Worm (Caenorhabditis elegans) whole organism, young adult: Measurements from ENCODE around the gene C26B9.1.
A peak's percentile ranks its signal among the peaks of the same experiment; 100 is the strongest.

Experiments used
- B0019.2 ChIP-seq: fragments of 200-800 bp; sonication (Bioruptor generic); conservative IDR thresholded peaks from 2 replicates; pipeline ENCODE4 v1.3.6; 2022; ENCODE audit warnings: missing genetic modification reagents, missing genetic modification characterization, missing compliant biosample characterization
- B0261.1 ChIP-seq: sonication (generic microtip); optimal IDR thresholded peaks from 2 replicates; lab custom pipeline; 2016; ENCODE audit warnings: mild to moderate bottlenecking, missing genetic modification characterization, moderate library complexity, missing compliant biosample characterization
- B0336.3 ChIP-seq: fragments of 200-800 bp; sonication (Bioruptor generic); IDR thresholded peaks from 2 replicates; pipeline ENCODE4 v1.3.6; 2022; ENCODE audit warnings: missing genetic modification characterization, missing compliant biosample characterization
- F23B12.7 ChIP-seq: sonication (generic microtip); optimal IDR thresholded peaks from 2 replicates; lab custom pipeline; 2017; ENCODE audit warnings: missing genetic modification characterization, mild to moderate bottlenecking, missing compliant biosample characterization, antibody characterized with exemption, moderate library complexity; ENCODE audit not compliant: insufficient read depth
- F37B4.10 ChIP-seq: fragments of 200-800 bp; sonication (Bioruptor generic); IDR thresholded peaks from 2 replicates; pipeline ENCODE4 v1.3.6; 2022; ENCODE audit warnings: missing genetic modification characterization, missing compliant biosample characterization
- F57A8.1 ChIP-seq: fragments of 200-800 bp; sonication (Bioruptor generic); optimal IDR thresholded peaks from 2 replicates; lab custom pipeline; 2018; ENCODE audit warnings: mild to moderate bottlenecking, missing genetic modification characterization, moderate library complexity, missing compliant biosample characterization
- K12H6.12 ChIP-seq: fragments of 200-800 bp; sonication (Bioruptor generic); optimal IDR thresholded peaks from 2 replicates; lab custom pipeline; 2018; ENCODE audit warnings: mild to moderate bottlenecking, missing genetic modification characterization, missing compliant biosample characterization
- T26A5.8 ChIP-seq: sonication (generic microtip); optimal IDR thresholded peaks from 2 replicates; lab custom pipeline; 2016; ENCODE audit warnings: missing genetic modification characterization, missing compliant biosample characterization
- Y53G8AR.9 ChIP-seq: fragments of 200-800 bp; sonication (Bioruptor generic); conservative IDR thresholded peaks from 2 replicates; pipeline ENCODE4 v1.3.6; 2022; ENCODE audit warnings: missing genetic modification reagents, missing genetic modification characterization, missing compliant biosample characterization
- Y56A3A.18 ChIP-seq: fragments of 200-800 bp; sonication (Bioruptor generic); IDR thresholded peaks from 2 replicates; pipeline ENCODE4 v1.3.6; 2022; ENCODE audit warnings: missing genetic modification reagents, missing genetic modification characterization, missing compliant biosample characterization
- akir-1 ChIP-seq: fragments of 200-800 bp; sonication (Bioruptor generic); optimal IDR thresholded peaks from 2 replicates; lab custom pipeline; 2018; ENCODE audit warnings: mild to moderate bottlenecking, missing genetic modification characterization, moderate library complexity, missing compliant biosample characterization
- ama-1 ChIP-seq, 3 experiments: fragments of 150-350 bp in 1 of 3; sonication (generic microtip) in 2 of 3; optimal IDR thresholded peaks; 2 replicates each; lab custom pipeline; 2014 to 2018; ENCODE audit warnings: missing biosample characterization in 2 of 3, missing genetic modification characterization in 2 of 3, missing genetic modification reagents in 2 of 3
- athp-1 ChIP-seq: sonication (generic microtip); optimal IDR thresholded peaks from 2 replicates; lab custom pipeline; 2017; ENCODE audit warnings: mild to moderate bottlenecking, missing genetic modification characterization, missing compliant biosample characterization
- attf-3 ChIP-seq: fragments of 200-800 bp; sonication (Bioruptor generic); conservative IDR thresholded peaks from 2 replicates; pipeline ENCODE4 v1.3.6; 2022; ENCODE audit warnings: missing genetic modification reagents, missing genetic modification characterization, missing compliant biosample characterization
- bed-1 ChIP-seq: fragments of 200-800 bp; sonication (Bioruptor generic); IDR thresholded peaks from 2 replicates; pipeline ENCODE4 v1.3.6; 2022; ENCODE audit warnings: missing genetic modification reagents, missing genetic modification characterization, missing compliant biosample characterization
- cebp-1 ChIP-seq, 2 experiments: fragments of 200-800 bp in 1 of 2; sonication (Bioruptor generic) in 1 of 2; sonication (generic microtip) in 1 of 2; IDR thresholded peaks in 1 of 2; optimal IDR thresholded peaks in 1 of 2; 2 replicates each; pipeline versions ENCODE4 v1.3.6 to Lab custom; 2017 to 2022; ENCODE audit warnings: missing compliant biosample characterization in 2 of 2, missing genetic modification characterization in 2 of 2, mild to moderate bottlenecking in 1 of 2, missing genetic modification reagents in 1 of 2, moderate library complexity in 1 of 2
- cebp-2 ChIP-seq: fragments of 200-800 bp; sonication (Bioruptor generic); IDR thresholded peaks from 2 replicates; pipeline ENCODE4 v1.3.6; 2022; ENCODE audit warnings: missing genetic modification characterization, missing compliant biosample characterization
- ceh-58 ChIP-seq: fragments of 200-800 bp; sonication (Bioruptor generic); IDR thresholded peaks from 2 replicates; pipeline ENCODE4 v1.3.6; 2022; ENCODE audit warnings: missing genetic modification characterization, missing compliant biosample characterization
- ceh-79 ChIP-seq: sonication (generic microtip); optimal IDR thresholded peaks from 2 replicates; lab custom pipeline; 2017; ENCODE audit warnings: mild to moderate bottlenecking, missing genetic modification characterization, missing compliant biosample characterization
- ceh-91 ChIP-seq: fragments of 200-800 bp; sonication (Bioruptor generic); IDR thresholded peaks from 2 replicates; pipeline ENCODE4 v1.3.6; 2022; ENCODE audit warnings: missing genetic modification reagents, missing genetic modification characterization, missing compliant biosample characterization
- dox-1 ChIP-seq: fragments of 200-800 bp; sonication (Bioruptor generic); IDR thresholded peaks from 2 replicates; pipeline ENCODE4 v1.3.6; 2022; ENCODE audit warnings: missing genetic modification reagents, missing genetic modification characterization, missing compliant biosample characterization
- egl-18 ChIP-seq: fragments of 200-800 bp; sonication (Bioruptor generic); IDR thresholded peaks from 2 replicates; pipeline ENCODE4 v1.3.6; 2022; ENCODE audit warnings: missing genetic modification reagents, missing genetic modification characterization, missing compliant biosample characterization
- ekl-4 ChIP-seq: fragments of 200-800 bp; sonication (Bioruptor generic); IDR thresholded peaks from 2 replicates; pipeline ENCODE4 v1.3.6; 2022; ENCODE audit warnings: missing genetic modification reagents, missing genetic modification characterization, missing compliant biosample characterization
- gei-17 ChIP-seq: fragments of 200-800 bp; sonication (Bioruptor generic); optimal IDR thresholded peaks from 2 replicates; lab custom pipeline; 2018; ENCODE audit warnings: mild to moderate bottlenecking, missing genetic modification characterization, missing compliant biosample characterization
- hlh-12 ChIP-seq: sonication (generic microtip); optimal IDR thresholded peaks from 2 replicates; lab custom pipeline; 2016; ENCODE audit warnings: missing genetic modification characterization, missing compliant biosample characterization
- hmg-1.2 ChIP-seq: fragments of 200-800 bp; sonication (Bioruptor generic); IDR thresholded peaks from 2 replicates; pipeline ENCODE4 v1.3.6; 2022; ENCODE audit warnings: missing genetic modification reagents, missing genetic modification characterization, missing compliant biosample characterization
- hmg-20 ChIP-seq: fragments of 200-800 bp; sonication (Bioruptor generic); IDR thresholded peaks from 2 replicates; pipeline ENCODE4 v1.3.6; 2022; ENCODE audit warnings: missing genetic modification reagents, missing genetic modification characterization, missing compliant biosample characterization
- hrde-1 ChIP-seq: sonication (generic microtip); optimal IDR thresholded peaks from 2 replicates; lab custom pipeline; 2016; ENCODE audit warnings: missing genetic modification characterization, mild to moderate bottlenecking, missing compliant biosample characterization, moderate library complexity, missing genotype, missing genetic modification reagents, borderline replicate concordance
- let-526 ChIP-seq: fragments of 200-800 bp; sonication (Bioruptor generic); IDR thresholded peaks from 2 replicates; pipeline ENCODE4 v1.3.6; 2022; ENCODE audit warnings: missing genetic modification reagents, missing genetic modification characterization, missing compliant biosample characterization
- let-607 ChIP-seq, 2 experiments: fragments of 200-800 bp in 1 of 2; sonication (Bioruptor generic) in 1 of 2; sonication (generic microtip) in 1 of 2; optimal IDR thresholded peaks; 2 replicates each; lab custom pipeline; 2016 to 2018; ENCODE audit warnings: mild to moderate bottlenecking in 2 of 2, missing compliant biosample characterization in 2 of 2, missing genetic modification characterization in 2 of 2, moderate library complexity in 2 of 2, missing genotype in 1 of 2
- lin-35 ChIP-seq, 3 experiments: fragments of 150-350 bp in 2 of 3; sonication (generic microtip) in 1 of 3; optimal IDR thresholded peaks; 2 replicates each; lab custom pipeline; 2014 to 2018; ENCODE audit warnings: missing biosample characterization in 3 of 3, missing genetic modification characterization in 3 of 3, missing genetic modification reagents in 3 of 3
- lsy-27 ChIP-seq: sonication (generic microtip); optimal IDR thresholded peaks from 2 replicates; lab custom pipeline; 2017; ENCODE audit warnings: missing genetic modification characterization, mild to moderate bottlenecking, missing compliant biosample characterization, antibody characterized with exemption, missing genotype, borderline replicate concordance; ENCODE audit not compliant: insufficient read depth
- mcd-1 ChIP-seq: fragments of 200-800 bp; sonication (Bioruptor generic); IDR thresholded peaks from 2 replicates; pipeline ENCODE4 v1.3.6; 2022; ENCODE audit warnings: missing genetic modification reagents, missing genetic modification characterization, missing compliant biosample characterization
- nfya-2 ChIP-seq: fragments of 200-800 bp; sonication (Bioruptor generic); IDR thresholded peaks from 2 replicates; pipeline ENCODE4 v1.3.6; 2022; ENCODE audit warnings: missing genetic modification reagents, missing genetic modification characterization, missing compliant biosample characterization
- nfyb-1 ChIP-seq: fragments of 200-800 bp; sonication (Bioruptor generic); IDR thresholded peaks from 2 replicates; pipeline ENCODE4 v1.3.6; 2022; ENCODE audit warnings: missing genetic modification reagents, missing genetic modification characterization, missing compliant biosample characterization
- nhr-120 ChIP-seq: fragments of 200-800 bp; sonication (Bioruptor generic); IDR thresholded peaks from 2 replicates; pipeline ENCODE4 v1.3.6; 2022; ENCODE audit warnings: missing genetic modification characterization, missing compliant biosample characterization
- nhr-179 ChIP-seq: sonication (generic microtip); optimal IDR thresholded peaks from 2 replicates; lab custom pipeline; 2016; ENCODE audit warnings: mild to moderate bottlenecking, missing genetic modification characterization, missing compliant biosample characterization
- nhr-27 ChIP-seq: fragments of 200-800 bp; sonication (Bioruptor generic); optimal IDR thresholded peaks from 2 replicates; lab custom pipeline; 2018; ENCODE audit warnings: mild to moderate bottlenecking, missing genetic modification characterization, moderate library complexity, missing compliant biosample characterization
- nhr-80 ChIP-seq: sonication (generic microtip); optimal IDR thresholded peaks from 2 replicates; lab custom pipeline; 2016; ENCODE audit warnings: missing genetic modification characterization, missing compliant biosample characterization
- pha-4 ChIP-seq: fragments of 150-350 bp; sonication (generic microtip); optimal IDR thresholded peaks from 2 replicates; lab custom pipeline; 2014; ENCODE audit warnings: missing biosample characterization, missing genetic modification reagents, missing genetic modification characterization
- snpc-1.1 ChIP-seq: sonication (generic microtip); optimal IDR thresholded peaks from 2 replicates; lab custom pipeline; 2017; ENCODE audit warnings: missing genetic modification characterization, mild to moderate bottlenecking, missing compliant biosample characterization, antibody characterized with exemption, moderate library complexity, missing genotype, missing genetic modification reagents; ENCODE audit not compliant: insufficient read depth
- snpc-3.4 ChIP-seq: sonication (generic microtip); optimal IDR thresholded peaks from 2 replicates; lab custom pipeline; 2017; ENCODE audit warnings: missing genetic modification characterization, mild to moderate bottlenecking, missing compliant biosample characterization, antibody characterized with exemption, moderate library complexity, missing genotype, missing genetic modification reagents
- somi-1 ChIP-seq: fragments of 200-800 bp; sonication (Bioruptor generic); optimal IDR thresholded peaks from 2 replicates; lab custom pipeline; 2018; ENCODE audit warnings: mild to moderate bottlenecking, missing genetic modification characterization, missing compliant biosample characterization
- ztf-22 ChIP-seq: fragments of 200-800 bp; sonication (Bioruptor generic); optimal IDR thresholded peaks from 2 replicates; lab custom pipeline; 2018; ENCODE audit warnings: mild to moderate bottlenecking, missing genetic modification characterization, moderate library complexity, missing compliant biosample characterization
- ztf-28 ChIP-seq: fragments of 200-800 bp; sonication (Bioruptor generic); IDR thresholded peaks from 2 replicates; pipeline ENCODE4 v1.3.6; 2022; ENCODE audit warnings: missing genetic modification reagents, missing genetic modification characterization, missing compliant biosample characterization
- ztf-3 ChIP-seq: fragments of 200-800 bp; sonication (Bioruptor generic); optimal IDR thresholded peaks from 2 replicates; lab custom pipeline; 2018; ENCODE audit warnings: mild to moderate bottlenecking, missing genetic modification characterization, missing compliant biosample characterization

Gene C26B9.1

DNA sequence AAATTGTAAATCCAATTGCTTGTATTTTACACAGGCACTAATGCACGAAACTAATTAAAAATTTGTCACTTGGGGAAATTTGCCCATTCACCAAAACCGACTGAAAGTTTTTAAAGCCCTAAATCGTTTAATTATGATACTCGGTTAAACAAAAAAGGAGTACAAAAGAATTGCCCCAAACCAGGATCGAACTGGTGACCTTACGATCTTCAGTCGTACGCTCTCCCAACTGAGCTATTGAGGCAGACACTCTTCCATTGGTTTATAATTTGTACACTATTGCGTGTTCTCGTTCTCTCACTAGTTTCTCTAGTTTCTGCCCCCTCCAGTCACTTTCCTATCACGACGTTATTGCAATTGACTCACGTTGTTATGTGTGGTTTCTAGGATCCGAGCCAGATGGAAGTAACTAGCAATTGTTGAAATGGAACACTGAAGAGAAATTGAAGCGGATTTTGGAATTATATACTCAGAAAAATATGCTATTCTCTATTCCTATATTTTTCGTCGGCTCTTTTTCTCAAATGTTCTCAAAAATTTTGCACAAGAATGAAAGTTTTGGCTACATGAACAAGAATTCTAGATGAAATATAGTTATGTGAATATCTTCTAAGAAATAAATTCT is 25.1 kb upstream of the C26B9.1 start (continued):
- TF ChIP-seq bed-1 (GFP tag; lab: Robert Waterston, UW) (no peak), ztf-28 (no peak), hmg-20 (GFP tag; lab: Robert Waterston, UW) (peak; percentile 76), B0261.1 (peak; percentile 93), egl-18 (GFP tag; lab: Robert Waterston, UW) (no peak), somi-1 (GFP tag; lab: Kevin White, UChicago) (no peak), Y56A3A.18 (GFP tag; lab: Robert Waterston, UW) (peak; percentile 65; the same call in 1 of the 2 replicates), ama-1 (optimal IDR thresholded peaks at IDR 0.05; lab: Kevin White, UChicago) (no peak), ama-1 (GFP tag; optimal IDR thresholded peaks at IDR 0.05; lab: Kevin White, UChicago) (peak; percentile 77 to 84), cebp-1 (GFP tag; IDR thresholded peaks at IDR 0.05; lab: Robert Waterston, UW) (no peak), cebp-1 (tag; optimal IDR thresholded peaks at IDR 0.05; lab: Kevin White, UChicago) (no peak), ztf-3 (GFP tag; lab: Kevin White, UChicago) (no peak), pha-4 (no peak), athp-1 (tag; lab: Kevin White, UChicago) (no peak), akir-1 (no peak), nhr-120 (0 out of 2 replicates have a peak, but pooled peaks have one; percentile 36), dox-1 (GFP tag; lab: Robert Waterston, UW) (no peak), nhr-27 (tag; lab: Kevin White, UChicago) (no peak), hrde-1 (no peak), lin-35 (GFP tag; optimal IDR thresholded peaks at IDR 0.05; lab: Kevin White, UChicago) (peak in 1 of 3 experiments; percentile 57), mcd-1 (no peak), ztf-22 (GFP tag; lab: Kevin White, UChicago) (no peak), F57A8.1 (no peak), B0019.2 (GFP tag; lab: Robert Waterston, UW) (no peak), gei-17 (GFP tag; lab: Kevin White, UChicago) (no peak), nfyb-1 (no peak), nhr-179 (tag; lab: Kevin White, UChicago) (peak; percentile 24), B0336.3 (no peak), lsy-27 (tag; lab: Kevin White, UChicago) (no peak), T26A5.8 (tag; lab: Kevin White, UChicago) (peak; percentile 32), snpc-3.4 (tag; lab: Kevin White, UChicago) (peak; percentile 86), ceh-91 (GFP tag; lab: Robert Waterston, UW) (no peak), F23B12.7 (peak; percentile 76), cebp-2 (GFP tag; lab: Robert Waterston, UW) (no peak), snpc-1.1 (peak; percentile 83), hmg-1.2 (GFP tag; lab: Robert Waterston, UW) (peak; percentile 75), ceh-58 (GFP tag; lab: Robert Waterston, UW) (no peak), let-526 (GFP tag; lab: Robert Waterston, UW) (no peak), ceh-79 (tag; lab: Kevin White, UChicago) (no peak), ekl-4 (GFP tag; lab: Robert Waterston, UW) (no peak; the same call in 1 of the 2 replicates), let-607 (tag; optimal IDR thresholded peaks at IDR 0.05; lab: Kevin White, UChicago) (peak; percentile 15 to 31), K12H6.12 (tag; lab: Kevin White, UChicago) (peak; percentile 14), attf-3 (GFP tag; lab: Robert Waterston, UW) (no peak), nfya-2 (GFP tag; lab: Robert Waterston, UW) (no peak), F37B4.10 (no peak), nhr-80 (tag; lab: Kevin White, UChicago) (peak; percentile 23), Y53G8AR.9 (GFP tag; lab: Robert Waterston, UW) (0 out of 2 replicates have a peak, but pooled peaks have one; percentile 51), hlh-12 (tag; lab: Kevin White, UChicago) (no peak)
